Fruit fly (Drosophila melanogaster): ENCODE measurements around the gene Blos4.

- TF ChIP-seq ovo (GFP tag; optimal IDR thresholded peaks at IDR 0.05) (no peak), CG12768 (GFP tag; optimal IDR thresholded peaks at IDR 0.05) (no peak), CG14711 (tag; optimal IDR thresholded peaks at IDR 0.05) (no peak), CG33017 (tag; optimal IDR thresholded peaks at IDR 0.05) (no peak), pad (GFP tag; optimal IDR thresholded peaks at IDR 0.05) (no peak), Crg-1 (GFP tag; optimal IDR thresholded peaks at IDR 0.05) (no peak), CG11617 (GFP tag; optimal IDR thresholded peaks at IDR 0.05) (no peak), kay (GFP tag; ENCODE audit: borderline replicate concordance) (no peak), CG7045 (GFP tag; optimal IDR thresholded peaks at IDR 0.05) (no peak), toe (GFP tag; optimal IDR thresholded peaks at IDR 0.05) (no peak), tj (GFP tag; optimal IDR thresholded peaks at IDR 0.05) (no peak)
These were observed 35.2 kb upstream of the Blos4 start for dm6 chr3L:10843685-10844084.

Data from whole organism, adult.